Worm (Caenorhabditis elegans) whole organism, L3 larva: Measurements from ENCODE around the gene tag-196.

Source experiments
- fkh-2 ChIP-seq: fragments of 150-350 bp; optimal IDR thresholded peaks from 2 replicates; lab custom pipeline; 2014; ENCODE audit warnings: missing biosample characterization, missing genetic modification reagents, missing genetic modification characterization
- nhr-11 ChIP-seq: fragments of 150-350 bp; optimal IDR thresholded peaks from 2 replicates; lab custom pipeline; 2014; ENCODE audit warnings: missing biosample characterization, missing genetic modification characterization
- tbx-2 ChIP-seq: sonication (generic microtip); optimal IDR thresholded peaks from 2 replicates; lab custom pipeline; 2016; ENCODE audit warnings: mild to moderate bottlenecking, missing genetic modification characterization, missing compliant biosample characterization

DNA sequence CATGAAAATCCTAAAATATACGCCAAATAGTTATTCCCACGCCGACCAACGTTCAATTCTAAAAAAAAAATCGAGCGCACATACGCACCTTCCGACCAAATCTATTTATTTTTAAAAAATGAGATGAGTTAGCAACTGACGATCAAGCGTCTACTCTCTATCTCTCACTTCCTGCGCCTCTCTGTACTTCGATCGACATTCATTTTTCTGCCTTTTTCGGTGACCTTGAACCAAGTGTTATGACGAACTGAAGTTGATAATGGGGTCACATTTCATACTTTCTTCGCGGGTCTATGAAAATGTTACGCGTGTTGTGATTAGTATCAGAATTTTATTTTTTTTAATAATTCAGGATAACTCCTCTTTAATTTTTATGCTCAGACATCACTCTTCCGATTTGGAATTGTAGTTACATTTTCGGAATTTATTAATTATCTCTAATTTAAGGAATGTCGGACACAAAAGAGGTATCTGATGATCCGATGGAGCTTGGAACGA, 12.7 kb downstream of the tag-196 start, which contains the start of gene smk-1:
- TF ChIP-seq fkh-2 (tag; lab: Kevin White, UChicago) (no peak), tbx-2 (no peak), nhr-11 (no peak)
